Fruit fly (Drosophila melanogaster): ENCODE data around the gene ChLD3.

DNA sequence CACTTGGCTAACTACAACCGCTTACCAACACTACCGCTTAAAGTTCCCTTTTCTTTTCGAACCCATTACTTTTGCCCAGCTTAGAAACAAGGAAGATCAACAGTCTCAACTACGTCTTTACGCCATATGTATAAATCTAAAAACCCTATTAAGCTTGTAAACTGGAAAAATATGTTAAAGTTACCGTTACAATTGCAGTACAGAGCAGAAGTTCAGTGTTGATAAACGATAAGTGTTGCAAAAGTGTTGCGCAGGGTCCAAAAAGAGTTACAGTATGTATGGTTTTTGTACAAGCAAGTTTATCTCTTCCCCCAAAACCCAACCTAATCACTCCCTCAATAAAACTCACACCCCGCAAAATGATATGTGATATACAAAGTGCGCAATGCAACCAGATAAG, 8.5 kb downstream of the ChLD3 start:
- TF ChIP-seq CG34224 (GFP tag; IDR thresholded peaks at IDR 0.05; ENCODE audit: partially characterized antibody) (no peak), lola (GFP tag; optimal IDR thresholded peaks at IDR 0.05) (no peak), sr (GFP tag; IDR thresholded peaks at IDR 0.05) (no peak), HHEX (GFP tag; optimal IDR thresholded peaks at IDR 0.05) (no peak)

Data from whole organism, embryonic.